Fruit fly (Drosophila melanogaster) whole organism, prepupa: ENCODE data around the gene CG9933.

Experiments
- Blimp-1 ChIP-seq: fragments of 200-800 bp; sonication (Bioruptor generic); optimal IDR thresholded peaks from 3 replicates; lab custom pipeline; 2017; ENCODE audit warnings: missing biosample characterization, missing genetic modification characterization, mild to moderate bottlenecking, moderate library complexity, missing genetic modification reagents
- CG10631 ChIP-seq: fragments of 200-800 bp; sonication (Bioruptor generic); optimal IDR thresholded peaks from 2 replicates; lab custom pipeline; 2016; ENCODE audit warnings: missing biosample characterization, missing genetic modification characterization
- CG11762 ChIP-seq: fragments of 200-800 bp; sonication (Bioruptor generic); optimal IDR thresholded peaks from 3 replicates; lab custom pipeline; 2016; ENCODE audit warnings: missing biosample characterization, missing genetic modification characterization; ENCODE audit not compliant: insufficient read depth
- CG11902 ChIP-seq: fragments of 200-800 bp; sonication (Bioruptor generic); optimal IDR thresholded peaks from 3 replicates; lab custom pipeline; 2016; ENCODE audit warnings: missing biosample characterization, missing genetic modification characterization
- CG1621 ChIP-seq: fragments of 200-800 bp; sonication (Bioruptor generic); optimal IDR thresholded peaks from 3 replicates; lab custom pipeline; 2018; ENCODE audit warnings: missing biosample characterization, mild to moderate bottlenecking, missing genetic modification characterization
- CG3032 ChIP-seq: fragments of 200-800 bp; optimal IDR thresholded peaks from 2 replicates; lab custom pipeline; 2019; ENCODE audit warnings: missing biosample characterization, mild to moderate bottlenecking, missing genetic modification characterization, moderate library complexity
- CG31627 ChIP-seq: fragments of 200-800 bp; sonication (Bioruptor generic); optimal IDR thresholded peaks from 3 replicates; lab custom pipeline; 2016; ENCODE audit warnings: missing biosample characterization, missing genetic modification characterization
- CG32006 ChIP-seq: fragments of 200-800 bp; sonication (Bioruptor generic); optimal IDR thresholded peaks from 3 replicates; lab custom pipeline; 2017; ENCODE audit warnings: missing biosample characterization, mild to moderate bottlenecking, missing genetic modification characterization
- CG34406 ChIP-seq: fragments of 200-800 bp; sonication (Bioruptor generic); optimal IDR thresholded peaks from 3 replicates; lab custom pipeline; 2016; ENCODE audit warnings: missing biosample characterization, missing genetic modification characterization
- CG4318 ChIP-seq: fragments of 200-800 bp; sonication (Bioruptor generic); optimal IDR thresholded peaks from 3 replicates; lab custom pipeline; 2017; ENCODE audit warnings: missing biosample characterization, mild to moderate bottlenecking, missing genetic modification characterization
- CG6276 ChIP-seq: fragments of 200-800 bp; sonication (Bioruptor generic); optimal IDR thresholded peaks from 2 replicates; lab custom pipeline; 2017; ENCODE audit warnings: missing biosample characterization, mild to moderate bottlenecking, missing genetic modification characterization
- CG6808 ChIP-seq: fragments of 200-800 bp; sonication (Bioruptor generic); optimal IDR thresholded peaks from 3 replicates; lab custom pipeline; 2017; ENCODE audit warnings: missing biosample characterization, missing genetic modification characterization, mild to moderate bottlenecking, moderate library complexity, missing genetic modification reagents
- CG8119 ChIP-seq: fragments of 200-800 bp; sonication (Bioruptor generic); IDR thresholded peaks from 3 replicates; pipeline ENCODE4 v1.3.6; 2022; ENCODE audit warnings: missing biosample characterization, missing genetic modification characterization
- CG8319 ChIP-seq: fragments of 200-800 bp; sonication (Bioruptor generic); optimal IDR thresholded peaks from 3 replicates; lab custom pipeline; 2016; ENCODE audit warnings: missing biosample characterization, missing genetic modification characterization
- CG9139 ChIP-seq: fragments of 200-800 bp; sonication (Bioruptor generic); optimal IDR thresholded peaks from 3 replicates; lab custom pipeline; 2017; ENCODE audit warnings: missing biosample characterization, mild to moderate bottlenecking, missing genetic modification characterization
- Eip78C ChIP-seq: fragments of 200-800 bp; sonication (Bioruptor generic); peaks from one replicate; lab custom pipeline; 2016; ENCODE audit warnings: missing biosample characterization, missing genetic modification characterization
- Eip93F ChIP-seq: fragments of 200-800 bp; sonication (Bioruptor generic); optimal IDR thresholded peaks from 2 replicates; lab custom pipeline; 2016; ENCODE audit warnings: missing biosample characterization, mild to moderate bottlenecking, missing genetic modification characterization
- Gug ChIP-seq: fragments of 200-800 bp; sonication (Bioruptor generic); IDR thresholded peaks from 2 replicates; pipeline ENCODE4 v1.3.6; 2022; ENCODE audit warnings: missing biosample characterization, missing genetic modification characterization
- Hr38 ChIP-seq: sonication (Bioruptor generic); optimal IDR thresholded peaks from 2 replicates; lab custom pipeline; 2016; ENCODE audit warnings: missing biosample characterization, missing genetic modification characterization
- Hr39 ChIP-seq: fragments of 200-800 bp; sonication (Bioruptor generic); optimal IDR thresholded peaks from 2 replicates; lab custom pipeline; 2016; ENCODE audit warnings: missing biosample characterization, missing genetic modification characterization
- Hr4 ChIP-seq: fragments of 200-800 bp; sonication (Bioruptor generic); optimal IDR thresholded peaks from 3 replicates; lab custom pipeline; 2016; ENCODE audit warnings: missing biosample characterization, missing genetic modification characterization
- Lpt ChIP-seq: fragments of 200-800 bp; sonication (Bioruptor generic); optimal IDR thresholded peaks from 3 replicates; lab custom pipeline; 2016; ENCODE audit warnings: missing biosample characterization, missing genetic modification characterization
- Met ChIP-seq: fragments of 200-800 bp; sonication (Bioruptor generic); optimal IDR thresholded peaks from 3 replicates; lab custom pipeline; 2016; ENCODE audit warnings: missing biosample characterization, missing genetic modification characterization
- OdsH ChIP-seq: fragments of 200-800 bp; sonication (Bioruptor generic); optimal IDR thresholded peaks from 3 replicates; lab custom pipeline; 2016; ENCODE audit warnings: missing biosample characterization, missing genetic modification characterization
- Smox ChIP-seq: fragments of 200-800 bp; sonication (Bioruptor generic); optimal IDR thresholded peaks from 3 replicates; lab custom pipeline; 2016; ENCODE audit warnings: missing biosample characterization, missing genetic modification characterization
- Sox102F ChIP-seq: fragments of 200-800 bp; sonication (Bioruptor generic); optimal IDR thresholded peaks from 2 replicates; lab custom pipeline; 2016; ENCODE audit warnings: missing biosample characterization, mild to moderate bottlenecking, missing genetic modification characterization
- Sox15 ChIP-seq: fragments of 200-800 bp; sonication (Bioruptor generic); optimal IDR thresholded peaks from 3 replicates; lab custom pipeline; 2016; ENCODE audit warnings: missing biosample characterization, missing genetic modification characterization
- achi ChIP-seq: fragments of 200-800 bp; sonication (Bioruptor generic); optimal IDR thresholded peaks from 3 replicates; lab custom pipeline; 2016; ENCODE audit warnings: missing biosample characterization, missing genetic modification characterization
- acj6 ChIP-seq: fragments of 200-800 bp; sonication (Bioruptor generic); optimal IDR thresholded peaks from 3 replicates; lab custom pipeline; 2016; ENCODE audit warnings: missing biosample characterization, missing genetic modification characterization
- dsx ChIP-seq: fragments of 200-800 bp; optimal IDR thresholded peaks from 3 replicates; lab custom pipeline; 2019; ENCODE audit warnings: missing biosample characterization, mild to moderate bottlenecking, missing genetic modification characterization, moderate library complexity; ENCODE audit not compliant: poor library complexity, severe bottlenecking
- fd59A ChIP-seq: fragments of 200-800 bp; sonication (Bioruptor generic); optimal IDR thresholded peaks from 2 replicates; lab custom pipeline; 2017; ENCODE audit warnings: missing biosample characterization, mild to moderate bottlenecking, missing genetic modification characterization, missing genetic modification reagents
- fd85E ChIP-seq: fragments of 200-800 bp; sonication (Bioruptor generic); optimal IDR thresholded peaks from 3 replicates; lab custom pipeline; 2016; ENCODE audit warnings: missing biosample characterization, missing genetic modification characterization
- lz ChIP-seq: fragments of 200-800 bp; sonication (Bioruptor generic); optimal IDR thresholded peaks from 3 replicates; lab custom pipeline; 2016; ENCODE audit warnings: missing biosample characterization, missing genetic modification characterization
- net ChIP-seq: fragments of 200-800 bp; sonication (Bioruptor generic); optimal IDR thresholded peaks from 3 replicates; lab custom pipeline; 2016; ENCODE audit warnings: missing biosample characterization, missing genetic modification characterization
- pdm3 ChIP-seq: fragments of 200-800 bp; sonication (Bioruptor generic); optimal IDR thresholded peaks from 3 replicates; lab custom pipeline; 2016; ENCODE audit warnings: missing biosample characterization, missing genetic modification characterization
- salr ChIP-seq, 2 experiments: fragments of 200-800 bp; sonication (Bioruptor generic); optimal IDR thresholded peaks; 3 replicates each; lab custom pipeline; 2016 to 2018; ENCODE audit warnings: missing biosample characterization in 2 of 2, missing genetic modification characterization in 2 of 2, mild to moderate bottlenecking in 1 of 2
- spab ChIP-seq: fragments of 200-800 bp; sonication (Bioruptor generic); optimal IDR thresholded peaks from 2 replicates; lab custom pipeline; 2017; ENCODE audit warnings: missing biosample characterization, mild to moderate bottlenecking, missing genetic modification characterization, missing genetic modification reagents
- svp ChIP-seq: fragments of 200-800 bp; sonication (Bioruptor generic); peaks from one replicate; lab custom pipeline; 2016; ENCODE audit warnings: missing biosample characterization, missing genetic modification characterization
- topi ChIP-seq: fragments of 200-800 bp; sonication (Bioruptor generic); optimal IDR thresholded peaks from 3 replicates; lab custom pipeline; 2016; ENCODE audit warnings: missing biosample characterization, missing genetic modification characterization
- vri ChIP-seq: fragments of 200-800 bp; sonication (Bioruptor generic); optimal IDR thresholded peaks from 3 replicates; lab custom pipeline; 2016; ENCODE audit warnings: missing biosample characterization, mild to moderate bottlenecking, missing genetic modification characterization

The CG9933 gene

DNA sequence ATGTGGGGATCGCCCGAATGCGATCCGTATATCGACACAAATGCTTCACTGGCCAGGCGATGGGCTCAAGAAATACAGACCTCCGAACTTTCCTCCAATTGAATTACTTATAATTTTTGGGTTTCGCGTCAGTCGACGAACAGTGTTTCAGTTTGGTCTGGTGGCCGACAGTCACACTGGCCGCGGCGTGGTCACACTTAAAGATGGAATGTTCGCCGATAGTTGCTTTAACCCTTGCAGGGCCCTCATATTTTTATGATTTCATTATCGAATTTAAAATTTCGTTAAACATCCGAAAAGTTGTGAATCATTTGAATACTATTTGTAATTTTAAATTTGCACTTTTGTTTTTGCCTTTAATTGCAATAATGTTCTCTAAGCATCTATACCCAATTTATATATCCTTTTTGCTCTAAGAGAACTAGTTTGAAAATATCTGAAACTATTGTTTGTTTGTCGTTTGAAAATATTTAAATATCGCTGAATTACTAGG is 2.1 kb downstream of the CG9933 start, which contains the start of gene Ube4B (continued):
- TF ChIP-seq Smox (GFP tag; lab: Kevin White, UChicago) = no peak
- TF ChIP-seq achi = no peak
- TF ChIP-seq lz = peak; percentile 73
- TF ChIP-seq Gug (GFP tag; lab: Robert Waterston, UW) = peak; percentile 48; the same call in 1 of the 2 replicates
- TF ChIP-seq Eip93F = no peak
- peak; percentile 16 for TF ChIP-seq CG11762 (GFP tag; lab: Kevin White, UChicago)
- no peak for TF ChIP-seq CG11902 (GFP tag; lab: Kevin White, UChicago)
- TF ChIP-seq CG6808 (GFP tag; lab: Kevin White, UChicago) = no peak
- no peak for TF ChIP-seq pdm3 (GFP tag; lab: Kevin White, UChicago)
- peak; percentile 60 for TF ChIP-seq CG3032 (tag; lab: Kevin White, UChicago)
- TF ChIP-seq Eip78C (GFP tag; lab: Kevin White, UChicago) = peak; percentile 75
- no peak for TF ChIP-seq dsx (GFP tag; lab: Kevin White, UChicago)
- no peak for TF ChIP-seq CG4318 (GFP tag; lab: Kevin White, UChicago)
- TF ChIP-seq svp (GFP tag; lab: Kevin White, UChicago) = peak; percentile 90
- TF ChIP-seq fd85E = no peak
- no peak for TF ChIP-seq fd59A (GFP tag; lab: Kevin White, UChicago)
- peak; percentile 43 for TF ChIP-seq topi (GFP tag; lab: Kevin White, UChicago)
- no peak for TF ChIP-seq CG6276 (GFP tag; lab: Kevin White, UChicago)
- TF ChIP-seq CG1621 = no peak
- TF ChIP-seq CG34406 (GFP tag; lab: Kevin White, UChicago) = no peak
- TF ChIP-seq Hr39 = peak; percentile 70
- no peak for TF ChIP-seq OdsH (GFP tag; lab: Kevin White, UChicago)
- no peak for TF ChIP-seq Sox102F (GFP tag; lab: Kevin White, UChicago)
- TF ChIP-seq salr (GFP tag; optimal IDR thresholded peaks at IDR 0.05; lab: Kevin White, UChicago) = peak in 1 of 2 experiments; percentile 12
- TF ChIP-seq Met (GFP tag; lab: Kevin White, UChicago) = no peak

DNA sequence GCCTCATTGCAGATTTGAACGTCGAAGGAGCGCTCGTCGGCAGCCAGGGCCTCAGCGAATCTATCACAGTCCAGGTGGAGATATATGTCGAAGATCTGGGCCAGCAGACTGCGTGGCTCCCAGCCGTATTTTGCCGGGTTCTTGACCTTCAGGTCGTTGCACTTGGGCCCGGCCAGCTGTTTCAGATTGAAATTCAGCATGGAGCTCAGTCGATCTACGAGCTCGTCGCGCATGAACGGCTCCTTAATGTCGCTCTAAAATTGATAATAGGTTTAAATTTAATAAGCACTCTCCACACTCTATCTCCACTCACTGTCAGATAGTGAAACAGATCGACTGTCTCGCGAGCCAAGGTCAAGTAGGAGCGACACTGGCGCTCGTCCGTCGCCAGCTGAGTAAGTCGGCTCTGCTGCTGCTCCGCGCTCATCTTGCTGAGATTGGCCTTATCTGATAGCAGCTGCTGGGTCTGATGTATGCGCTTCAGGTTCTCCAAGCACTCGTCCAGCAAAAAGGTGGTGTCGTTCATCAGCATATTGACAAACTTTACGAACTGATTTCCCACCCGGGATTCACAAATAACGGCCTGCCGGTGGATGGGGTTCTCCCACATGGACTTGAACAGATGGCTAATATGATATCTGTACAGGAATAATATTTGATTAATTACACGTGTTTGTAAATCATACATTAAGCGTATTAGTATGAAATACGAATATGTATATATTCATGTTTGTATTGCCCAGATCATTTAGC is 6.9 kb downstream of the CG9933 start:
- TF ChIP-seq CG10631 (GFP tag; lab: Kevin White, UChicago) (no peak), vri (GFP tag; lab: Kevin White, UChicago) (no peak), svp (GFP tag; lab: Kevin White, UChicago) (peak; percentile 99), spab (GFP tag; lab: Kevin White, UChicago) (no peak)

DNA sequence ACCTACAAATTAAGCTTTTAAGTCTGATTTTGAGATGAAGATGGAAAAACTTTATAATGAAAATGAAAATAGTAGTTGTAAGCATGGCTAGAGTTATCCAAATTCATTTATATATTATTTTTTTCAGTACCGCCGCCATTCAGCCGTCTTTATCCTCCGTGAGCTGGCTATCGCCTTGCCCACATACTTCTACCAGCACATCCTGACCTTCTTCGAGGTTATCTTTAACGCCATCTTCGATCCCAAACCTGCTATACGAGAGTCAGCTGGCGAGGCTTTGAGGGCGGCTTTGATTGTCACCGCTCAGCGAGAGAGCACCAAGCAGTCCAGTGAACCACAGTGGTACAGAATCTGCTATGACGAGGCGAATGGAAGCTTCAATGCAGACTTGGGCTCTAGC is 15.8 kb downstream of the CG9933 start:
- no peak for TF ChIP-seq Lpt (GFP tag; lab: Kevin White, UChicago)
- peak; percentile 96 for TF ChIP-seq svp (GFP tag; lab: Kevin White, UChicago)
- TF ChIP-seq, all 60 proteins: peak for 1

DNA sequence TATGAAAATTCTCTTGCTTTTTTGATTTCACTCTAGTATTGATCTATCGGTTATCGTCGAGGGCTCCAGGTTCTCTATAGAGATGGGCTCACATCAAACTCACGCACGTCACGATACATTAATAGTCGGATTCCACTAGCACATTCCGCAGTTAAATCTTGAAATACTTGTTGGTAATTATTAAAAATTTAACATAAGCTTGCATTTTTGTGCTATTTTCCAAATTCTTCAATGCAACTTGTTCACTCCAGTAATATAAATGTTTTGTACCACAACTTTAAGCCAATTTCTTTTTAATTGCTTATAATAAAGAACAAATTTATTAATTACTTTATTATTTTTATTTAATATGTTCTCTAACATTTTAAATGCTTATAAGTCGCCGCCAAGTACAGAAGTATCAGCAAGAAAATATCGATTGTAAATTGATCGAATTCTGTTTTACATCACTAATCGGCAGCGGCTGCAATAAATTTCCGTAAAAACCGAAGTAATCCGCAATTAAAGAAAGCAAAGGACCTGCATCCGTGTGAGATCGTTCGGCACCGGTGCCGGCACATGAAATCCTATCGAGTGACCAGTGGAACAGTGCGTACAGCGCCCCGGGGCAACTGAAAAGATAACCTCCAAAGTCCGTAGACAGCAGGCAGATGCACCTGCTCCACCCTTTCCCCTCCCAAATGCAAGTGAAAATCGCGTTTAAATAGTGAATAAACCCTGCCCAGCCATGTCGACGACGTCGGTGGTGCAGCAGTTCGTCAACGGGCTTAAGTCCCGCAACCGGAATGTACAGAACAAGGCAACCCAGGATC is 16.8 kb downstream of the CG9933 start, which contains the start of the genes Vha68-1 and mTor:
Gene Vha68-1, minus strand, starts transcription at position 49 of the 812 bp plus-strand sequence.
Gene mTor, plus strand, starts transcription at position 422 of the 812 bp plus-strand sequence.
- TF ChIP-seq CG11762 (GFP tag; lab: Kevin White, UChicago) (peak; percentile 55), CG4318 (GFP tag; lab: Kevin White, UChicago) (no peak), Eip78C (GFP tag; lab: Kevin White, UChicago) (no peak), CG31627 (peak; percentile 89), Sox15 (GFP tag; lab: Kevin White, UChicago) (peak; percentile 78), dsx (GFP tag; lab: Kevin White, UChicago) (no peak), CG34406 (GFP tag; lab: Kevin White, UChicago) (peak; percentile 77), net (GFP tag; lab: Kevin White, UChicago) (no peak), Hr4 (GFP tag; lab: Kevin White, UChicago) (peak; percentile 85), Eip93F (no peak), OdsH (GFP tag; lab: Kevin White, UChicago) (peak; percentile 87), fd59A (GFP tag; lab: Kevin White, UChicago) (peak; percentile 35), Hr38 (no peak), Gug (GFP tag; lab: Robert Waterston, UW) (peak; percentile 87), acj6 (GFP tag; lab: Kevin White, UChicago) (no peak), Blimp-1 (peak; percentile 4), CG8119 (GFP tag; lab: Robert Waterston, UW) (no peak; the same call in 2 of the 3 replicates), CG8319 (no peak), CG3032 (tag; lab: Kevin White, UChicago) (peak; percentile 82), CG32006 (GFP tag; lab: Kevin White, UChicago) (peak; percentile 83), spab (GFP tag; lab: Kevin White, UChicago) (no peak), CG9139 (GFP tag; lab: Kevin White, UChicago) (no peak), pdm3 (GFP tag; lab: Kevin White, UChicago) (peak; percentile 81), salr (GFP tag; optimal IDR thresholded peaks at IDR 0.05; lab: Kevin White, UChicago) (peak in 1 of 2 experiments; percentile 38), Lpt (GFP tag; lab: Kevin White, UChicago) (no peak), lz (peak; percentile 78)
